Worm (Caenorhabditis elegans): ENCODE results near the gene Y51A2D.13.

DNA sequence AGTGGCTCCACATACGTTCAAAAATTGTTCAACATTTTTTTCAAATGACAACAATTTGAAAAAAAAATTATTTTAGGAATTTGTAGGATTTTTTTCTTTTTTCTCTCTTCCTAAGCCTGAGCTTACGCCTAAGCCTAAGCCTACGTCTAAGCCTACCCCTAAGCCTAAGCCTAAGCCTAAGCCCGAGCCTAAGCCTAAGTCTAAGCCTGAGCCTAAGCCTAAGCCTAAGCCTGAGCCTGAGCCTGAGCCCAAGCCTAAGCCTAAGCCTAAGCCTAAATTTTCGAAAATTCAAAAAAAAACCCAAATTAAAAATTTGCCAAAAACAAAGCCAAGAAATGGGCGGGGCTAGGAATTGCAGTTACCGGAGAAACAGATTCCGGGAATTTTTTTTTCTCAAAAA is 18.2 kb upstream of the Y51A2D.13 start:
- no peak for TF ChIP-seq ama-1 (optimal IDR thresholded peaks at IDR 0.05)
- TF ChIP-seq aly-2 (tag; optimal IDR thresholded peaks at IDR 0.05) = no peak
- TF ChIP-seq pqm-1 (tag; optimal IDR thresholded peaks at IDR 0.05) = no peak
- no peak for TF ChIP-seq lin-39 (tag; optimal IDR thresholded peaks at IDR 0.05)
- no peak for TF ChIP-seq nhr-76 (tag; optimal IDR thresholded peaks at IDR 0.05)
- no peak for TF ChIP-seq nhr-77 (tag; optimal IDR thresholded peaks at IDR 0.05)
- TF ChIP-seq R02D3.7 (tag; optimal IDR thresholded peaks at IDR 0.05) = no peak
- TF ChIP-seq unc-39 (tag; optimal IDR thresholded peaks at IDR 0.05) = no peak
- TF ChIP-seq nhr-67 (tag; optimal IDR thresholded peaks at IDR 0.05) = no peak
